Worm (Caenorhabditis elegans) whole organism, L1 larva: ENCODE measurements around the gene col-109.

Experiments
- F16B12.6 ChIP-seq: fragments of 150-350 bp; optimal IDR thresholded peaks from 2 replicates; lab custom pipeline; 2014; ENCODE audit warnings: missing biosample characterization, missing genetic modification characterization
- aha-1 ChIP-seq: fragments of 150-350 bp; optimal IDR thresholded peaks from 2 replicates; lab custom pipeline; 2014; ENCODE audit warnings: missing biosample characterization, missing genetic modification characterization
- ama-1 ChIP-seq: fragments of 150-350 bp; optimal IDR thresholded peaks from 2 replicates; lab custom pipeline; 2014
- ceh-8 ChIP-seq: fragments of 200-800 bp; sonication (Bioruptor generic); optimal IDR thresholded peaks from 2 replicates; lab custom pipeline; 2018; ENCODE audit warnings: mild to moderate bottlenecking, missing genetic modification characterization, moderate library complexity, missing compliant biosample characterization
- ceh-82 ChIP-seq, 3 experiments: fragments of 150-350 bp in 1 of 3; sonication (generic microtip) in 2 of 3; optimal IDR thresholded peaks; 2 replicates each; lab custom pipeline; 2014 to 2017; ENCODE audit warnings: missing biosample characterization in 3 of 3, missing genetic modification characterization in 3 of 3
- dsc-1 ChIP-seq: sonication (generic microtip); optimal IDR thresholded peaks from 2 replicates; lab custom pipeline; 2016; ENCODE audit warnings: mild to moderate bottlenecking, missing genetic modification characterization, missing compliant biosample characterization
- efl-1 ChIP-seq, 4 experiments: fragments of 150-350 bp; optimal IDR thresholded peaks in 3 of 4; peaks in 1 of 4; 1 replicate in 1 of 4; 2 replicates in 3 of 4; lab custom pipeline; 2014; ENCODE audit warnings: missing biosample characterization in 2 of 4, missing genetic modification characterization in 2 of 4, missing genetic modification reagents in 2 of 4
- egl-13 ChIP-seq: sonication (generic microtip); optimal IDR thresholded peaks from 2 replicates; lab custom pipeline; 2016; ENCODE audit warnings: missing genotype, missing genetic modification reagents, missing genetic modification characterization, missing compliant biosample characterization
- elt-3 ChIP-seq, 6 experiments: fragments of 150-350 bp in 1 of 6; sonication (generic microtip); optimal IDR thresholded peaks; 2 replicates each; lab custom pipeline; 2017 to 2018; ENCODE audit warnings: missing biosample characterization in 6 of 6, missing genetic modification characterization in 6 of 6, inconsistent platforms in 1 of 6
- ets-5 ChIP-seq: fragments of 200-800 bp; sonication (Bioruptor generic); IDR thresholded peaks from 2 replicates; pipeline ENCODE4 v1.3.6; 2022; ENCODE audit warnings: missing genetic modification characterization, missing compliant biosample characterization
- fkh-10 ChIP-seq: sonication (generic microtip); optimal IDR thresholded peaks from 2 replicates; lab custom pipeline; 2017; ENCODE audit warnings: missing biosample characterization, missing genetic modification reagents, missing genetic modification characterization
- fkh-4 ChIP-seq: sonication (generic microtip); optimal IDR thresholded peaks from 2 replicates; lab custom pipeline; 2016; ENCODE audit warnings: missing compliant biosample characterization, missing genetic modification characterization, borderline replicate concordance
- irx-1 ChIP-seq: sonication (generic microtip); optimal IDR thresholded peaks from 2 replicates; lab custom pipeline; 2016; ENCODE audit warnings: missing genetic modification characterization, missing compliant biosample characterization
- lin-13 ChIP-seq: fragments of 150-350 bp; optimal IDR thresholded peaks from 2 replicates; lab custom pipeline; 2014; ENCODE audit warnings: missing biosample characterization, missing genetic modification reagents, missing genetic modification characterization
- lin-14 ChIP-seq: fragments of 200-800 bp; sonication (Bioruptor generic); optimal IDR thresholded peaks from 2 replicates; lab custom pipeline; 2018; ENCODE audit warnings: mild to moderate bottlenecking, missing genetic modification characterization, moderate library complexity, missing compliant biosample characterization
- lin-35 ChIP-seq, 2 experiments: fragments of 150-350 bp; optimal IDR thresholded peaks; 2 replicates each; lab custom pipeline; 2014; ENCODE audit warnings: missing biosample characterization in 2 of 2, missing genetic modification characterization in 2 of 2, missing genetic modification reagents in 2 of 2
- lin-39 ChIP-seq: fragments of 150-350 bp; optimal IDR thresholded peaks from 2 replicates; lab custom pipeline; 2014; ENCODE audit warnings: missing biosample characterization, missing genetic modification reagents, missing genetic modification characterization
- lir-3 ChIP-seq: sonication (generic microtip); optimal IDR thresholded peaks from 2 replicates; lab custom pipeline; 2016; ENCODE audit warnings: mild to moderate bottlenecking, missing genetic modification characterization, moderate library complexity, missing compliant biosample characterization; ENCODE audit not compliant: poor library complexity
- mdl-1 ChIP-seq, 2 experiments: fragments of 150-350 bp; optimal IDR thresholded peaks; 2 replicates each; lab custom pipeline; 2014 to 2017; ENCODE audit warnings: missing biosample characterization in 2 of 2, missing genetic modification characterization in 2 of 2, inconsistent platforms in 1 of 2
- mep-1 ChIP-seq: fragments of 150-350 bp; optimal IDR thresholded peaks from 2 replicates; lab custom pipeline; 2014; ENCODE audit warnings: missing biosample characterization, missing genetic modification characterization
- nhr-19 ChIP-seq: fragments of 200-800 bp; sonication (Bioruptor generic); conservative IDR thresholded peaks from 2 replicates; pipeline ENCODE4 v1.3.6; 2022; ENCODE audit warnings: missing genetic modification characterization, missing compliant biosample characterization
- nhr-47 ChIP-seq: sonication (generic microtip); optimal IDR thresholded peaks from 2 replicates; lab custom pipeline; 2016; ENCODE audit warnings: mild to moderate bottlenecking, missing genetic modification characterization, moderate library complexity, missing compliant biosample characterization
- nhr-71 ChIP-seq: sonication (generic microtip); optimal IDR thresholded peaks from 2 replicates; lab custom pipeline; 2016; ENCODE audit warnings: mild to moderate bottlenecking, missing genetic modification characterization, moderate library complexity, missing compliant biosample characterization
- nhr-84 ChIP-seq: sonication (generic microtip); optimal IDR thresholded peaks from 2 replicates; lab custom pipeline; 2017; ENCODE audit warnings: missing biosample characterization, missing genetic modification characterization
- pqm-1 ChIP-seq: sonication (generic microtip); optimal IDR thresholded peaks from 3 replicates; lab custom pipeline; 2017; ENCODE audit warnings: missing biosample characterization, missing genetic modification characterization
- rnt-1 ChIP-seq: sonication (generic microtip); optimal IDR thresholded peaks from 2 replicates; lab custom pipeline; 2016; ENCODE audit warnings: mild to moderate bottlenecking, missing genetic modification characterization, moderate library complexity, missing compliant biosample characterization
- skn-1 ChIP-seq: fragments of 150-350 bp; optimal IDR thresholded peaks from 2 replicates; lab custom pipeline; 2014; ENCODE audit warnings: missing biosample characterization, missing genetic modification characterization
- sox-4 ChIP-seq: sonication (generic microtip); optimal IDR thresholded peaks from 2 replicates; lab custom pipeline; 2016; ENCODE audit warnings: missing genetic modification characterization, missing compliant biosample characterization
- sptf-1 ChIP-seq: fragments of 150-350 bp; optimal IDR thresholded peaks from 2 replicates; lab custom pipeline; 2014; ENCODE audit warnings: missing biosample characterization, missing genetic modification characterization
- sup-37 ChIP-seq: fragments of 200-800 bp; sonication (Bioruptor generic); optimal IDR thresholded peaks from 2 replicates; lab custom pipeline; 2018; ENCODE audit warnings: mild to moderate bottlenecking, missing genetic modification characterization, missing compliant biosample characterization
- swsn-7 ChIP-seq: sonication (generic microtip); optimal IDR thresholded peaks from 2 replicates; lab custom pipeline; 2016; ENCODE audit warnings: missing genetic modification characterization, missing compliant biosample characterization
- tbx-2 ChIP-seq: sonication (generic microtip); optimal IDR thresholded peaks from 2 replicates; lab custom pipeline; 2016; ENCODE audit warnings: missing genetic modification characterization, missing compliant biosample characterization
- unc-30 ChIP-seq: sonication (generic microtip); optimal IDR thresholded peaks from 2 replicates; lab custom pipeline; 2017; ENCODE audit warnings: missing biosample characterization, missing genetic modification characterization
- unc-62 ChIP-seq: fragments of 150-350 bp; optimal IDR thresholded peaks from 2 replicates; lab custom pipeline; 2014; ENCODE audit warnings: missing biosample characterization, missing genetic modification reagents, missing genetic modification characterization
- xbp-1 ChIP-seq: sonication (generic microtip); optimal IDR thresholded peaks from 2 replicates; lab custom pipeline; 2016; ENCODE audit warnings: missing genetic modification characterization, missing compliant biosample characterization
- ztf-11 ChIP-seq, 2 experiments: sonication (generic microtip); optimal IDR thresholded peaks; 2 replicates each; lab custom pipeline; 2016 to 2017; ENCODE audit warnings: missing genetic modification characterization in 2 of 2, missing biosample characterization in 1 of 2, missing compliant biosample characterization in 1 of 2

Gene col-109

DNA sequence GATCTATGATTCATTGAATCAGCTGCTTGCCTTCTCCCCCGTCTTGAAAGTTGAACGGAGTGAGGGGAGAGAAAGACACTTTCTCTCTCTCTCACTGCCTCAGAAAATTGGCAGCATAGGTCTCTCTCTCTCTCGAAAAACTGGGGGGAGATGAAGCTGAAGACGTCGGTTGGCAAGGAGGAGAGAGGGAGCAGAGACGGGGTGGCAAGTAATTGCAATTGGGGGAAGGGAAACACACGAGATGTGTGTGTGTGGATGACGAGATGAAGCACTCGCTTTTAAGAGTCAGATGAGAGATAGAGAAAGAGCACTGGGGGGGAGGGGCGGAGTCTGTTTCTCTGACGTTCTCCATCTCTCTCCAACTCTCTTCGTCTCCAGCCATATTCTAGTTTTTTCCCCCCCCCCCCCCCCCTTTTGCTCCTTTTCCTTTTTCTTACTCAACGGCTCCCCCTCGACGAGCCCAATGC is 4.0 kb upstream of the col-109 start, which contains the start of gene cmk-1 (continued):
- TF ChIP-seq nhr-84 (tag; lab: Kevin White, UChicago), result no peak
- peak in 1 of 2 experiments; percentile 20 for TF ChIP-seq ztf-11 (tag; optimal IDR thresholded peaks at IDR 0.05; lab: Kevin White, UChicago)
- TF ChIP-seq unc-62 (GFP tag; lab: Kevin White, UChicago), result no peak
- peak; percentile 29 to 36 for TF ChIP-seq efl-1 (optimal IDR thresholded peaks at IDR 0.05; lab: Kevin White, UChicago)
- TF ChIP-seq efl-1 (GFP tag; optimal IDR thresholded peaks at IDR 0.05 in 1 of 2; lab: Kevin White, UChicago), result no peak
- peak; percentile 75 for TF ChIP-seq tbx-2 (tag; lab: Kevin White, UChicago)
- peak; percentile 36 for TF ChIP-seq nhr-19 (GFP tag; lab: Robert Waterston, UW)
- TF ChIP-seq swsn-7 (tag; lab: Kevin White, UChicago), result peak; percentile 73
- peak; percentile 77 for TF ChIP-seq egl-13 (tag; lab: Kevin White, UChicago)
- TF ChIP-seq unc-30 (tag; lab: Kevin White, UChicago), result no peak
- TF ChIP-seq dsc-1 (tag; lab: Kevin White, UChicago), result peak; percentile 72
- TF ChIP-seq nhr-71, result peak; percentile 80
- TF ChIP-seq fkh-10, result peak; percentile 61
- TF ChIP-seq skn-1 (tag; lab: Kevin White, UChicago), result no peak
- peak; percentile 79 for TF ChIP-seq nhr-47 (tag; lab: Kevin White, UChicago)
- no peak for TF ChIP-seq lin-13
- peak; percentile 62 for TF ChIP-seq ceh-8 (GFP tag; lab: Kevin White, UChicago)
- TF ChIP-seq lin-39, result no peak
- TF ChIP-seq lin-35 (GFP tag; optimal IDR thresholded peaks at IDR 0.05; lab: Kevin White, UChicago), result peak in 1 of 2 experiments; percentile 30
- peak; percentile 96 for TF ChIP-seq lin-14 (GFP tag; lab: Kevin White, UChicago)
- peak in 1 of 2 experiments; percentile 16 for TF ChIP-seq mdl-1 (tag; optimal IDR thresholded peaks at IDR 0.05; lab: Kevin White, UChicago)
- TF ChIP-seq, all 84 proteins: peak for 31

DNA sequence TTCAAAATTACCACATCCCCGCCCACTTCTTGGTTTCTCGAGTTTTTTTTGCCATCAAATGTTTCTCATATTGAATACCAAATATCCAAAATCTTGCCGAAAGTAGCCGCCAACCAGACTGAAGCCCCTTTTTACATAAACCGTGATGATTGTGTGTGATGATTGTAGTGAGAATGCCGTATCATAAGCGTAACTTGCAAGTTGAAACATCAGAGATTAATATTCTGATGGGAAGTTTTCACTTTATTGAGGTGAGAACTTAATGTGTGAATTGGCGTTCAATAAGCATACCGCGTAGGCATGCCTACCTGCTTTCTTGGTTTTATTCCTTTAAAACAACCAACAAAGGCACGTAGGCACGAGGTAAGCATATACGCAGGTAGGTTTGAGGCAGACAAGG is 1.5 kb upstream of the col-109 start, which contains the start of gene Y38C1BA.4:
TSS of gene Y38C1BA.4 (plus strand) at position 301 of the 400 bp plus-strand sequence.
- TF ChIP-seq elt-3 (tag; optimal IDR thresholded peaks at IDR 0.05; lab: Kevin White, UChicago), result no peak
- TF ChIP-seq F16B12.6 (tag; lab: Kevin White, UChicago), result no peak
- TF ChIP-seq sptf-1 (tag; lab: Kevin White, UChicago), result no peak
- TF ChIP-seq ama-1 (lab: Kevin White, UChicago), result no peak
- no peak for TF ChIP-seq aha-1 (tag; lab: Kevin White, UChicago)
- TF ChIP-seq mep-1 (tag; lab: Kevin White, UChicago), result no peak

DNA sequence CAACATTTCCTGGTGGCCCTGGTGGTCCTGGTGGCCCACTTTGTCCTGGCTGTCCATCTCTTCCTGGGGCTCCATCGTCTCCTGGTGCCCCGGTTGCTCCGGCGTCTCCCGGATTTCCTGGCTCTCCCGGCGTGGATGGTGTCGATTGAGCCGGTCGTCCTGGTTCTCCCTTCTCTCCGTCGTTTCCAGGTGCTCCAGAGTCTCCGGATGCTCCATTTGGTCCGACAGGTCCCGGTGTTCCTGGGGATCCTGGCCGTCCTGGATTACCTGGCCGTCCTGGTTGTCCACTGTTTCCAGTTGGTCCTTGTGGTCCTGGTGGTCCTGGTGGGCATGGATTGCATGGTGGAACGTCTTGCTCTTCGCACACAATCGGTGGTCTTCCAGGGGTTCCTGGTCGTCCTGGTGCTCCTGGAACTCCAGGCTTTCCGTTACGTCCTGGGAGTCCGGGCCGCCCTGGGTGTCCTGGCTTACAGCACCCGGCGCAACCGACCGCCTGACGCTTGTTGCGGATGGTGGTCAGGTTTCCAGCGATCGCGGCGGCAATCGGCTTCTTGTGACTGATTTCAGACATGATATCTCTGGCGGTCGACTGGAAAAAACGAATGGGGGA is 1.5 kb downstream of the col-109 start:
- no peak for TF ChIP-seq tbx-2 (tag; lab: Kevin White, UChicago)
- TF ChIP-seq, all 84 proteins: peak for 0

DNA sequence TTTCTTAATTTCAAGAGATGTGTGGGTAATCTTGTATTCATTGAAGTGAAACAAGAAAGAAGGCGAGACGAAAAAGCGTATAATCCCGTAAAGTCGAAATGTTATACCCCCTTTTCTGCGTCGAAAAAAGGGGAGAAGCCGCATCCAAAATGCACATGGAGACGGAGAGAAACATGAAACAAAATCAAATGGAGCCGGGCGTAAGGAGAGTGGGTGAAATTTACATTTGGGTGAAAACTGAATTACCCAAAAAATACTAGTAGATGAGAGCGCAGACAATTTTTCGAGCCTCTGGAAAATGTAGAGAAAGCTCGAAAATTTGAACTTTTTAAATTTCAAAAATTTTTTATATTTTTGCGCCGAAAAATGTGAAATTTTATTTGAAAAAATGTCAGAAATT is 3.8 kb downstream of the col-109 start:
- TF ChIP-seq fkh-4 (tag; lab: Kevin White, UChicago) (no peak), pqm-1 (no peak), sup-37 (no peak), rnt-1 (tag; lab: Kevin White, UChicago) (no peak), xbp-1 (tag; lab: Kevin White, UChicago) (no peak), lin-14 (GFP tag; lab: Kevin White, UChicago) (peak; percentile 25), lin-35 (GFP tag; optimal IDR thresholded peaks at IDR 0.05; lab: Kevin White, UChicago) (no peak)

DNA sequence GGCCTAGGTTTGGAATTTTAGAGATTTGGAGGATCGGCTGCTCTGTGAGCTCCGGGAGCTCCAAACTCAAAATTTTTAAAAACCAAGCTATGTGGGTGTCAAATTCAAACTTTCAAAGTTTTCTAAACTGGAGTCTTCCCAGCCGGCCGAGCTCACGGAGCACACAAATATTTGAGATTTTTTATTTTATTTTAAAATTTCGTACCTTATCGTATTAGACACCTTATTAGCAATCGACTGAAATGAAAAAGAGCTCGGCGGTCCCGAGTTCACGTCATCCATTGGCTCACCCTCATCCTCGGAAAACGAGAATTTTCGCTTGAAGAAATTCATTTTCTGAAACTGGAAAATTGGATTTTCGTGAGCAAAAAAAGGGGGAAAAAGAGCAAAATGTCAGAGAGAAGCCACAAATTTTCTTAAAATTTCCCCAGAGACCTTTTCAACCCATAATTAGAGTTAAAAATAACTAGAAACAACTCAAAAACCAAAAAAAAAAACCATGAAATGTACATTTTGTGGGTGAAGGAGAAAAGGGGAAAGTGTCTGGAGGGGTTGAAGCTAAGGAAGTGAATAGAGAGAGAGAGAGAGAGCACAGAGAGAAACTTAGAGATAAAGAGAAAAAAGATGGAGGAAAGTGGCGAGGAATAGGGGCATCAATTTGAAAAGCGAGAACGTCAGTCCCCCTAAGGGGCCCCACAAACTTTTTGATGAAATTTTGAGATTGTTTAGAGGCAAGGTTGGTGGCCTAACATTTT is 5.1 kb downstream of the col-109 start, which contains the start of gene snn-1:
TSS of gene snn-1 (minus strand) at position 355 of the 755 bp plus-strand sequence.
- TF ChIP-seq sox-4 (tag; lab: Kevin White, UChicago) (no peak), ceh-82 (tag; optimal IDR thresholded peaks at IDR 0.05; lab: Kevin White, UChicago) (peak in 1 of 3 experiments; percentile 43), lin-14 (GFP tag; lab: Kevin White, UChicago) (peak; percentile 63), lir-3 (no peak), irx-1 (tag; lab: Kevin White, UChicago) (no peak), efl-1 (optimal IDR thresholded peaks at IDR 0.05; lab: Kevin White, UChicago) (no peak), efl-1 (GFP tag; optimal IDR thresholded peaks at IDR 0.05 in 1 of 2; lab: Kevin White, UChicago) (peak in 1 of 2 experiments; percentile 35), ets-5 (GFP tag; lab: Robert Waterston, UW) (no peak)
